Worm (Caenorhabditis elegans) whole organism, mixed stage, embryonic: Measurements from ENCODE around the gene C54F6.6.

ENCODE experiments used
- ceh-39 ChIP-seq: fragments of 150-350 bp; optimal IDR thresholded peaks from 2 replicates; lab custom pipeline; 2014; ENCODE audit warnings: missing biosample characterization, missing genetic modification characterization
- ceh-43 ChIP-seq: fragments of 200-800 bp; sonication (Bioruptor generic); optimal IDR thresholded peaks from 2 replicates; lab custom pipeline; 2018; ENCODE audit warnings: mild to moderate bottlenecking, missing genetic modification characterization, moderate library complexity, missing compliant biosample characterization
- ceh-83 ChIP-seq: fragments of 200-800 bp; sonication (Bioruptor generic); optimal IDR thresholded peaks from 2 replicates; lab custom pipeline; 2018; ENCODE audit warnings: mild to moderate bottlenecking, missing genetic modification characterization, missing compliant biosample characterization
- drap-1 ChIP-seq: fragments of 200-800 bp; sonication (Bioruptor generic); optimal IDR thresholded peaks from 3 replicates; lab custom pipeline; 2018; ENCODE audit warnings: mild to moderate bottlenecking, missing genetic modification characterization, missing compliant biosample characterization
- ham-2 ChIP-seq: fragments of 200-800 bp; sonication (Bioruptor generic); optimal IDR thresholded peaks from 2 replicates; lab custom pipeline; 2018; ENCODE audit warnings: mild to moderate bottlenecking, missing genetic modification characterization, missing compliant biosample characterization
- lin-13 ChIP-seq: fragments of 150-350 bp; optimal IDR thresholded peaks from 2 replicates; lab custom pipeline; 2014; ENCODE audit warnings: missing biosample characterization, missing genetic modification characterization
- lin-32 ChIP-seq: fragments of 200-800 bp; sonication (Bioruptor generic); optimal IDR thresholded peaks from 2 replicates; lab custom pipeline; 2018; ENCODE audit warnings: mild to moderate bottlenecking, missing genetic modification characterization, missing compliant biosample characterization
- lsy-2 ChIP-seq: fragments of 150-350 bp; optimal IDR thresholded peaks from 2 replicates; lab custom pipeline; 2014; ENCODE audit warnings: missing biosample characterization, missing genetic modification characterization
- mab-5 ChIP-seq: fragments of 150-350 bp; optimal IDR thresholded peaks from 2 replicates; lab custom pipeline; 2014; ENCODE audit warnings: missing biosample characterization, missing genetic modification characterization
- mep-1 ChIP-seq: fragments of 150-350 bp; optimal IDR thresholded peaks from 2 replicates; lab custom pipeline; 2017; ENCODE audit warnings: missing biosample characterization, missing genetic modification reagents, missing genetic modification characterization, inconsistent platforms
- nhr-237 ChIP-seq: fragments of 150-350 bp; optimal IDR thresholded peaks from 2 replicates; lab custom pipeline; 2014; ENCODE audit warnings: missing biosample characterization, missing genetic modification characterization
- nhr-28 ChIP-seq: fragments of 150-350 bp; optimal IDR thresholded peaks from 2 replicates; lab custom pipeline; 2014; ENCODE audit warnings: missing biosample characterization, missing genetic modification characterization
- nhr-76 ChIP-seq: sonication (generic microtip); optimal IDR thresholded peaks from 2 replicates; lab custom pipeline; 2017; ENCODE audit warnings: missing biosample characterization, missing genetic modification characterization
- pha-4 ChIP-seq: fragments of 150-350 bp; optimal IDR thresholded peaks from 2 replicates; lab custom pipeline; 2018; ENCODE audit warnings: missing biosample characterization, missing genetic modification reagents, missing genetic modification characterization
- unc-120 ChIP-seq: sonication (generic microtip); optimal IDR thresholded peaks from 2 replicates; lab custom pipeline; 2017; ENCODE audit warnings: missing genetic modification characterization, missing compliant biosample characterization; ENCODE audit not compliant: poor library complexity, severe bottlenecking
- unc-62 ChIP-seq: fragments of 150-350 bp; optimal IDR thresholded peaks from 2 replicates; lab custom pipeline; 2014; ENCODE audit warnings: missing biosample characterization, missing genetic modification reagents, missing genetic modification characterization

C54F6.6 gene

DNA sequence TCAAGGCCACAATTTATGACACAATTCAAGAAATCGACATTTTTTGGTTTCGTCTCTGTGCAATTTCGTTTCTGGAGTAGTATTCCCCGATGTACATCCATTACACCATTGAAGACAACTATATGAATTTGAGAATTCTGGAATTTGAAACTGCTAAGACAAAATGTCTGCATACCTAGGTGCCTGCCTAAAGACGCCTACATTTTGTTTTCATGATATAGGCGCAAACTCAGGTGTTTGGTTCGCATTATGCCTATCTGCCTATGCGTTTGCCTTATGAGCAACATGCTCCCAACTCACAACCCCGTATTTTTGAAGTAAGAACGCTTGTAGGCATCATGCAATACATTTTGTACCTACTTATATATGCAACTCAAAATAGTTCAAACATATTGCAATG, 47.5 kb downstream of the C54F6.6 start, which contains the start of gene F19F10.14:
Gene F19F10.14, minus strand, starts transcription at position 101 of the 400 bp plus-strand sequence.
- TF ChIP-seq ceh-43 (GFP tag; lab: Kevin White, UChicago) (no peak), pha-4 (no peak), mab-5 (tag; lab: Kevin White, UChicago) (no peak), nhr-237 (tag; lab: Kevin White, UChicago) (no peak), mep-1 (no peak), lin-13 (tag; lab: Kevin White, UChicago) (no peak), ceh-83 (GFP tag; lab: Kevin White, UChicago) (no peak), nhr-28 (tag; lab: Kevin White, UChicago) (no peak), drap-1 (no peak), nhr-76 (no peak), unc-62 (no peak), lin-32 (GFP tag; lab: Kevin White, UChicago) (no peak), ham-2 (GFP tag; lab: Kevin White, UChicago) (no peak), ceh-39 (tag; lab: Kevin White, UChicago) (no peak), lsy-2 (no peak), unc-120 (tag; lab: Kevin White, UChicago) (no peak)
- TF ChIP-seq, all 35 proteins: peak for 0
